Fruit fly (Drosophila melanogaster): ENCODE measurements around the gene CG17375.

The CG17375 gene

dm6 chr2L:6787029-6787972 lies 18.3 kb downstream of the CG17375 start (continued):
- TF ChIP-seq CG1529 (GFP tag; optimal IDR thresholded peaks at IDR 0.05), result peak; percentile 94
- TF ChIP-seq HLH54F (GFP tag; optimal IDR thresholded peaks at IDR 0.05), result peak; percentile 98
- TF ChIP-seq CG12391 (tag; optimal IDR thresholded peaks at IDR 0.05), result peak; percentile 95
- peak; percentile 97 for TF ChIP-seq CG9437 (GFP tag; optimal IDR thresholded peaks at IDR 0.05)
- TF ChIP-seq CG14050 (GFP tag; IDR thresholded peaks at IDR 0.05), result peak; percentile 74
- peak; percentile 82 for TF ChIP-seq CG2889 (GFP tag; IDR thresholded peaks at IDR 0.05)
- peak; percentile 83 for TF ChIP-seq CG6254 (GFP tag; optimal IDR thresholded peaks at IDR 0.05)
- peak; percentile 94 for TF ChIP-seq CG33213 (GFP tag; optimal IDR thresholded peaks at IDR 0.05)
- peak; percentile 27; the same call in 2 of the 3 replicates for TF ChIP-seq ci (GFP tag; IDR thresholded peaks at IDR 0.05)
- TF ChIP-seq ssp (GFP tag; IDR thresholded peaks at IDR 0.05), result peak; percentile 75
- peak; percentile 97 for TF ChIP-seq ind (GFP tag; optimal IDR thresholded peaks at IDR 0.05)
- peak; percentile 90 for TF ChIP-seq CG10274 (GFP tag; optimal IDR thresholded peaks at IDR 0.05)
- TF ChIP-seq zfh1 (GFP tag; IDR thresholded peaks at IDR 0.05), result peak; percentile 85
- TF ChIP-seq gsb-n (tag; optimal IDR thresholded peaks at IDR 0.05), result peak; percentile 89
- TF ChIP-seq CG10209 (GFP tag; optimal IDR thresholded peaks at IDR 0.05), result peak; percentile 96
- TF ChIP-seq Deaf1 (tag; optimal IDR thresholded peaks at IDR 0.05), result peak; percentile 75
- peak; percentile 62 for TF ChIP-seq CG31365 (tag; optimal IDR thresholded peaks at IDR 0.05)
- TF ChIP-seq Nf-YB (GFP tag; optimal IDR thresholded peaks at IDR 0.05), result peak; percentile 84
- TF ChIP-seq Camta (GFP tag; optimal IDR thresholded peaks at IDR 0.05), result peak; percentile 97
- TF ChIP-seq CG32767 (GFP tag; IDR thresholded peaks at IDR 0.05), result peak; percentile 77
- TF ChIP-seq mam (GFP tag; optimal IDR thresholded peaks at IDR 0.05), result peak; percentile 96
- peak; percentile 85 for TF ChIP-seq CG3838 (GFP tag; optimal IDR thresholded peaks at IDR 0.05)
- peak; percentile 95 for TF ChIP-seq CG4328 (GFP tag; optimal IDR thresholded peaks at IDR 0.05)
- TF ChIP-seq CG4820 (GFP tag; optimal IDR thresholded peaks at IDR 0.05), result peak; percentile 92
- peak; percentile 83 for TF ChIP-seq kah (GFP tag; optimal IDR thresholded peaks at IDR 0.05)
- no peak for TF ChIP-seq dan (GFP tag; IDR thresholded peaks at IDR 0.05)
- peak; percentile 88 for TF ChIP-seq CG5180 (GFP tag; optimal IDR thresholded peaks at IDR 0.05)
- TF ChIP-seq CG13424 (tag; optimal IDR thresholded peaks at IDR 0.05), result peak; percentile 97
- TF ChIP-seq schlank (tag; optimal IDR thresholded peaks at IDR 0.05), result peak; percentile 81
- peak in 1 of 2 experiments; percentile 11 for TF ChIP-seq Dfd (GFP tag; optimal IDR thresholded peaks at IDR 0.05)
- TF ChIP-seq CG3995 (GFP tag; optimal IDR thresholded peaks at IDR 0.05), result peak; percentile 79
- peak; percentile 90 for TF ChIP-seq CG17359 (tag; optimal IDR thresholded peaks at IDR 0.05)
- peak; percentile 95 for TF ChIP-seq Usf (GFP tag; optimal IDR thresholded peaks at IDR 0.05)
- peak; percentile 87 for TF ChIP-seq CG6683 (GFP tag; optimal IDR thresholded peaks at IDR 0.05)
- TF ChIP-seq tll (GFP tag; optimal IDR thresholded peaks at IDR 0.05), result peak; percentile 11 to 70
- TF ChIP-seq CG30020 (tag; optimal IDR thresholded peaks at IDR 0.05), result peak; percentile 86
- peak; percentile 64 for TF ChIP-seq CG17802 (tag; optimal IDR thresholded peaks at IDR 0.05)
- TF ChIP-seq CG10543 (GFP tag; optimal IDR thresholded peaks at IDR 0.05), result peak; percentile 97
- TF ChIP-seq CG15269 (tag; optimal IDR thresholded peaks at IDR 0.05), result peak; percentile 95
- TF ChIP-seq GATAe (GFP tag; conservative IDR thresholded peaks at IDR 0.05), result peak; percentile 81
- peak; percentile 92 for TF ChIP-seq CG8388 (GFP tag; optimal IDR thresholded peaks at IDR 0.05)
- TF ChIP-seq CG1602 (GFP tag; optimal IDR thresholded peaks at IDR 0.05), result peak; percentile 94
- TF ChIP-seq Med (GFP tag), result peak; percentile 98
- peak; percentile 97 for TF ChIP-seq CG3281 (GFP tag; optimal IDR thresholded peaks at IDR 0.05)
- peak; percentile 58 for TF ChIP-seq CTCF (GFP tag; optimal IDR thresholded peaks at IDR 0.05)
- peak; percentile 82 for TF ChIP-seq fd64A (GFP tag; optimal IDR thresholded peaks at IDR 0.05)
- TF ChIP-seq zfh2 (GFP tag; optimal IDR thresholded peaks at IDR 0.05), result peak; percentile 97
- no peak for TF ChIP-seq fru (optimal IDR thresholded peaks at IDR 0.05)
- TF ChIP-seq jigr1 (GFP tag; IDR thresholded peaks at IDR 0.05), result peak; percentile 89
